Worm (Caenorhabditis elegans): ENCODE results near the gene zip-10.

zip-10 gene

DNA sequence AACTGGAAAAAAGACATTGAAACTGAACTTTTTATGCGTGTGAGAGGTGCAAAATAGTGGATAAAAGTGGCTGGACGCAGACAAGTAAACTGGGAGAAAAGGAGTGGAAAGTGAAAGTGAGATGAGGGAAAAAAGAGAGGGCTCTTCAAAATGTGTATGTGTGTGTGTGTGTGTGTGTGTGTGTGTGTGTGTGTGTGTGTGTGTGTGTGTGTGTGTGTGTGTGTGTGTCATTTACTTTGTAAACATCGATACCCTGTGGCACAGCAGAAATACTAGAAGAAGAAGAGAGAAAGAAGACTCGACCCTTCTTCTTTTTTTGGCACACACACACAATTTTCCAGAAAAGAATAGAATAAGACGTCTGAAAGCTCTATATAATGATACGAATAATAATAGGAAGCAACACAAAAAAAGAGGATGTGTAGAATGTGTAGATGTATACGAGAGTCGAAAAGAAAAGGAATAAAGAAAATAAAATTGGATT, 11.9 kb downstream of the zip-10 start (continued):
- TF ChIP-seq ceh-82 (tag; optimal IDR thresholded peaks at IDR 0.05) (peak in 2 of 3 experiments; percentile 32 to 39), nhr-19 (GFP tag; conservative IDR thresholded peaks at IDR 0.05) (peak; percentile 78), nhr-11 (tag; optimal IDR thresholded peaks at IDR 0.05) (no peak), ces-1 (GFP tag; optimal IDR thresholded peaks at IDR 0.05) (no peak), C34B4.2 (tag; optimal IDR thresholded peaks at IDR 0.05) (no peak), fos-1 (tag; optimal IDR thresholded peaks at IDR 0.05) (no peak), hlh-4 (tag; optimal IDR thresholded peaks at IDR 0.05) (no peak), nhr-84 (tag; optimal IDR thresholded peaks at IDR 0.05) (no peak), hpl-2 (GFP tag; optimal IDR thresholded peaks at IDR 0.05) (no peak), swsn-7 (tag; optimal IDR thresholded peaks at IDR 0.05) (peak; percentile 44), skn-1 (tag; optimal IDR thresholded peaks at IDR 0.05) (no peak), aha-1 (tag; optimal IDR thresholded peaks at IDR 0.05) (no peak), fkh-8 (tag; optimal IDR thresholded peaks at IDR 0.05) (peak; percentile 70), irx-1 (tag; optimal IDR thresholded peaks at IDR 0.05) (peak; percentile 21), dpl-1 (GFP tag; optimal IDR thresholded peaks at IDR 0.05) (peak in 1 of 3 experiments; percentile 21), nhr-237 (tag; optimal IDR thresholded peaks at IDR 0.05) (no peak), C16A3.4 (tag; optimal IDR thresholded peaks at IDR 0.05) (peak; percentile 27), nhr-90 (tag; optimal IDR thresholded peaks at IDR 0.05; ENCODE audit: poor library complexity) (no peak), elt-2 (tag; optimal IDR thresholded peaks at IDR 0.05) (no peak), snpc-4 (tag; optimal IDR thresholded peaks at IDR 0.05) (no peak), unc-30 (tag; optimal IDR thresholded peaks at IDR 0.05) (no peak), ceh-90 (tag; optimal IDR thresholded peaks at IDR 0.05) (no peak), fkh-10 (GFP tag; optimal IDR thresholded peaks at IDR 0.05) (peak; percentile 61), blmp-1 (tag; optimal IDR thresholded peaks at IDR 0.05) (peak; percentile 62), mdl-1 (tag; optimal IDR thresholded peaks at IDR 0.05) (peak in 1 of 2 experiments; percentile 40), unc-62 (GFP tag; optimal IDR thresholded peaks at IDR 0.05) (no peak), isw-1 (GFP tag; IDR thresholded peaks at IDR 0.05) (peak; percentile 50), unc-98 (GFP tag; IDR thresholded peaks at IDR 0.05) (peak; percentile 21; the same call in 1 of the 2 replicates), nhr-28 (tag; optimal IDR thresholded peaks at IDR 0.05) (no peak), grh-1 (GFP tag; IDR thresholded peaks at IDR 0.05) (no peak), ceh-63 (GFP tag; optimal IDR thresholded peaks at IDR 0.05) (peak; percentile 70), nhr-76 (tag; optimal IDR thresholded peaks at IDR 0.05) (no peak)

DNA sequence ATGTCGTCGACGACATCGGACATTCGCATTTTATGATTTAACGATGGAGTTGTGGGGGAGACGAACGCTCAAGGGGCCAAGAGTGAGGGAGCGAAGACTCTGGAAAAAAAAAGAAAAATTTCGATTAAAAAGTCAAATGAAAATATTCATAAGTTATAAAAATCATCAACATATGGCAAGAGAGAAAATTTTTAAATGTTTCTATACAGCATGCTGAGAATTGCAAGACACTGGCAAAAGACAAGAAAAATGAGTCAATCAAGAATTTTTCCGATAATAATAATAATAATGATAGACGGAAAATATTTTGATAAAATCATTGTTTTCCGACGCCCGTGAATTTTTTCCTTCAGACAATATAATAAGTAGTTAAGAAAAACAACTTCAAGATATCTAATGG, 13.4 kb downstream of the zip-10 start, which contains the start of gene sipa-1:
Gene sipa-1 (minus strand): TSS at position 101 of the 400 bp plus-strand sequence.
- no peak for TF ChIP-seq xbp-1 (tag; optimal IDR thresholded peaks at IDR 0.05)

DNA sequence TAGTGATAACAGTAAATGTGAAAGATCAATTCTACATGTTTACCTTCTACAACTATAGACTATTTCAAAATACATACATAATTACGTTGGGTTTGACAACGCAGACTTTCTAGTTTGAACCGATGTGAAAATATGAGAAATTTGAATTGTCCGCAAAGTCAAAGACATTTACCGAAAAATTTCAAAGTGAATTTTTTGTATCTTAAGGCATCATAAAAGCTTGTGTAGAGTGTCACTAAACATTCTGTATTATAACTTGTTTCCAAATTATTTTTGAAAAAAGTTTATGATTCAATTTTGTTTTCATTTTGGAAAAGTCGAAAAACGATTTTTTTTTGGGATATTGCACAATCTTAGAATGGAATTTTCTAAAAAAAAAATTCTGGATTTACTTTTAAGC, 15.0 kb downstream of the zip-10 start:
- TF ChIP-seq vab-15 (tag; optimal IDR thresholded peaks at IDR 0.05) (no peak), C04F5.9 (tag; optimal IDR thresholded peaks at IDR 0.05) (no peak), ceh-88 (GFP tag; IDR thresholded peaks at IDR 0.05) (no peak), pag-3 (tag; optimal IDR thresholded peaks at IDR 0.05; ENCODE audit: borderline replicate concordance, insufficient read depth) (no peak), pax-3 (tag; optimal IDR thresholded peaks at IDR 0.05) (no peak), ztf-11 (tag; optimal IDR thresholded peaks at IDR 0.05) (no peak), fkh-4 (tag; optimal IDR thresholded peaks at IDR 0.05; ENCODE audit: borderline replicate concordance) (no peak), F16B12.6 (tag; optimal IDR thresholded peaks at IDR 0.05) (no peak), egl-27 (tag; optimal IDR thresholded peaks at IDR 0.05) (no peak), hlh-4 (tag; optimal IDR thresholded peaks at IDR 0.05) (no peak), tbx-2 (tag; optimal IDR thresholded peaks at IDR 0.05) (no peak), hpl-2 (GFP tag; optimal IDR thresholded peaks at IDR 0.05) (no peak), lsy-2 (tag; optimal IDR thresholded peaks at IDR 0.05) (no peak), rnt-1 (tag; optimal IDR thresholded peaks at IDR 0.05) (no peak), elt-2 (tag; optimal IDR thresholded peaks at IDR 0.05) (no peak), sup-37 (GFP tag; optimal IDR thresholded peaks at IDR 0.05) (no peak)

All from whole organism, L1 larva.